Worm (Caenorhabditis elegans) whole organism, L4 larva: Measurements from ENCODE around the gene F13H8.2.

Source experiments
- ama-1 ChIP-seq: fragments of 150-350 bp; optimal IDR thresholded peaks from 2 replicates; lab custom pipeline; 2014; ENCODE audit warnings: inconsistent platforms, mixed read lengths
- nhr-11 ChIP-seq: fragments of 150-350 bp; optimal IDR thresholded peaks from 2 replicates; lab custom pipeline; 2014; ENCODE audit warnings: missing biosample characterization, missing genetic modification characterization
- nhr-28 ChIP-seq: fragments of 150-350 bp; optimal IDR thresholded peaks from 2 replicates; lab custom pipeline; 2014; ENCODE audit warnings: missing biosample characterization, missing genetic modification characterization
- nhr-77 ChIP-seq: fragments of 150-350 bp; optimal IDR thresholded peaks from 2 replicates; lab custom pipeline; 2014; ENCODE audit warnings: missing biosample characterization, missing genetic modification characterization
- snpc-4 ChIP-seq: fragments of 150-350 bp; optimal IDR thresholded peaks from 2 replicates; lab custom pipeline; 2014; ENCODE audit warnings: missing biosample characterization, missing genetic modification characterization
- zag-1 ChIP-seq: fragments of 150-350 bp; optimal IDR thresholded peaks from 2 replicates; lab custom pipeline; 2014; ENCODE audit warnings: missing biosample characterization, missing genetic modification characterization
- zfp-3 ChIP-seq: fragments of 200-800 bp; sonication (Bioruptor generic); conservative IDR thresholded peaks from 2 replicates; pipeline ENCODE4 v1.3.6; 2022; ENCODE audit warnings: missing genetic modification reagents, missing genetic modification characterization, missing compliant biosample characterization
- ztf-11 ChIP-seq: fragments of 150-350 bp; optimal IDR thresholded peaks from 2 replicates; lab custom pipeline; 2014; ENCODE audit warnings: missing biosample characterization, missing genetic modification characterization

ce11 chrII:6260684-6261083 lies 9.5 kb upstream of the F13H8.2 start, which contains the start of gene nmgp-1:
- no peak for TF ChIP-seq ama-1 (lab: Kevin White, UChicago)
- no peak for TF ChIP-seq ztf-11
- no peak for TF ChIP-seq zfp-3 (GFP tag; lab: Robert Waterston, UW)
- TF ChIP-seq nhr-77 (tag; lab: Kevin White, UChicago), result no peak
- TF ChIP-seq nhr-11, result no peak
- TF ChIP-seq zag-1 (tag; lab: Kevin White, UChicago), result no peak
- TF ChIP-seq nhr-28 (tag; lab: Kevin White, UChicago), result no peak
- TF ChIP-seq snpc-4 (tag; lab: Kevin White, UChicago), result no peak
